Fruit fly (Drosophila melanogaster): ENCODE data around the gene Gr85a.

Gene Gr85a

DNA sequence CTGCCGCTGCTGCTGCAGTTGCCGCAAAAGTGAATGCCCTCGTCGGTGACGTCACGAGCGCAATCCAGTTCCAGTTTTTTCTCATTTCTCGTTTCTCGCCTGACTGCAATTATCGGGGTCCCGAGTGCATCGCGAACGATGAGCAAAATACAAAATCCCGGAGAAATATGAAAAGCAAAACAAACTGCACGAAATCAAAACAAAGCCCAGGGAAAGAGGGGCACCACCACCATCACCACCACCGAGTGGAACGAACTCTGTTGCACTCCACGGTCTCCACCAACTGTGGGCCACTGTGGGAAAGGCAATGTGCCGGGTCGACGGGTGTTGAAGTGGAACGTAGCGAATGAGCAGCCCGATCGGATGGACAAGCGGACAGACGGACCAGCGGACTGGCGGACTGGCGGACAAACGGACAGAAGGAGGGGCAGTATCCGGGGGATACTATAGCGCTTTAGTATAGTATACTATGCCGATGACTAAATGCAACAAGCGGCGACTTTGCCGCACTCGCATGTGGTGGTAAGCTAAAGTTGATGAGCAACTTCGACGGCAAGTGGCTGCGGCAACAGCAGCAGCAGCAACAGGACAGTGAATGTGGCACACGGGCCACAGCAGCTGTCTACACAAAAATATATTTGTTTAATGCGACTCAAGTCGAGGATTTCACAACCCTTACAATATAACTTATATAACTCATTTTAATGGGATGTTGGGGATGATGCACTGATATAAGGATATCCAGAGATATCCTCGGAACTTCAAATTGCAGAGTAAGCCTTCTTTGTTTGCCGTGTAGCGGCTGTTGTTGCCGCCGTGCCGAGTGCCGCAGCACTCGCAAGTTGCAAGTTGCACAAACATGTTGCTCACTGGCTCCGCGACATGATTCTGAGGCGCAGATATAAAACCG lies 35.2 kb downstream of the Gr85a start:
- TF ChIP-seq psq (optimal IDR thresholded peaks at IDR 0.05): no peak
- no peak for TF ChIP-seq Dll (optimal IDR thresholded peaks at IDR 0.05)
- TF ChIP-seq usp (GFP tag; optimal IDR thresholded peaks at IDR 0.05): no peak
- TF ChIP-seq CG8478 (optimal IDR thresholded peaks at IDR 0.05): no peak
- peak; percentile 53 to 98 for TF ChIP-seq EcR (GFP tag; optimal IDR thresholded peaks at IDR 0.05)
- TF ChIP-seq pan (optimal IDR thresholded peaks at IDR 0.05): no peak

DNA sequence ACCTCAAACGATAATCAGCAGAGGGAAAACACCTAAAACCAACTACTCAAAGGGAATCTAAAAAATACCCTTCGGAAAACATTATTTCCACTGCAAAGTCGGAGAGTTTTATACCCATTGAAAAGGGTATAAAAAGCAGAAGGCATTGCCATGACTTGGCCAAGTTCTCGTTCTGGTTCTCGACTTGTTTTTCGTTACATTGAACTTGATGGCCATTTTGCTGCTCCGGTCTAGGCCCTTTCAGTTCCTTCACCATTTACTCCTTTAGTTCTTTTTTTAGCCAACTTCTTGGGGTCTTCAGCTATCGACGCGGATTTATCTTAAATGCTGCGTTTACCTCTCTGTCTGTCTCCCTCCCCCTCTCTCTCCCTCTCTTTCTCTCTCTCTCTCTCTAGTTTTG lies 36.7 kb downstream of the Gr85a start:
- TF ChIP-seq CG8478 (optimal IDR thresholded peaks at IDR 0.05) (no peak), psq (optimal IDR thresholded peaks at IDR 0.05) (no peak), EcR (GFP tag; optimal IDR thresholded peaks at IDR 0.05) (peak in 1 of 2 experiments; percentile 63), Dll (optimal IDR thresholded peaks at IDR 0.05) (no peak), pan (optimal IDR thresholded peaks at IDR 0.05) (no peak), usp (GFP tag; optimal IDR thresholded peaks at IDR 0.05) (no peak)

DNA sequence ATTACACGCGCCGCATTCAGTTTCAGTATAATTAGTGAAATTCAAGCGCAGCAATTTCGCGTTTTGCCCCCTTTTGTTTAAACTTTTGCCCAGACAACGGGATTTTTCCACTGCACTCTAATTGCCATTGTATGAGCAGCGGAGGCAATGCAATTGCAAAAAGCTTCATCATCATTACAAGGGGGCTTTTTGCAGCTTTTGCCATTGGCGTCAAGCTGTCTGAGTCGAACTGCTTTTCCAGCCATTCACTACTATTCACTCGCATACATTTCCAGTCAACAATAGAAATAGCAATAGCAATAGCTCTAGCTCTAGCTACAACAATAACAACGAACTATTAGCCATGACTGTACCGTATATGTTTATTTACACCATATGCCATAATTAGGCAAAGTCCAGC lies 39.4 kb downstream of the Gr85a start:
- TF ChIP-seq usp (GFP tag; optimal IDR thresholded peaks at IDR 0.05) (no peak), EcR (GFP tag; optimal IDR thresholded peaks at IDR 0.05) (no peak), psq (optimal IDR thresholded peaks at IDR 0.05) (no peak), pan (optimal IDR thresholded peaks at IDR 0.05) (no peak), Dll (optimal IDR thresholded peaks at IDR 0.05) (no peak), CG8478 (optimal IDR thresholded peaks at IDR 0.05) (no peak)

DNA sequence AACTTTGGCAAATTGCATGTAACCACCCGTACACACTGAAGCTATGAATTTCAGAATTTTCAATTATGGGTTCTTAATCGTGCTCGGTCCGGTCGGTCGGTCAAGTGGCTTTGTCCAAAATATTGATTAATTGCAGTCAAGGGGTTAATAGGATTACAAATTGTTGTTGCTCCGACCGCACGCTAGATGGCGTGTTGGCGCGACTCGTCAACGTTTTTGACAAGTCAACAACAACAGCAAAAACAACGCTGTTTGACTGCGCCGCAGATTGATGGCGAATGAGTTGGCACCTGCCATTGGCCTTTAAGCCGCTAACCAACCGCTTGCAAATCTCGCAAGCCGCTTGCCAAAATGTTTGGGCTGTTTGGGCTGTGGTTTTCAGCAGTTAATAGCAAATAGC lies 39.9 kb downstream of the Gr85a start:
- no peak for TF ChIP-seq Dll (optimal IDR thresholded peaks at IDR 0.05)
- TF ChIP-seq usp (GFP tag; optimal IDR thresholded peaks at IDR 0.05): no peak
- TF ChIP-seq CG8478 (optimal IDR thresholded peaks at IDR 0.05): no peak
- TF ChIP-seq EcR (GFP tag; optimal IDR thresholded peaks at IDR 0.05): no peak
- TF ChIP-seq psq (optimal IDR thresholded peaks at IDR 0.05): no peak
- no peak for TF ChIP-seq pan (optimal IDR thresholded peaks at IDR 0.05)

DNA sequence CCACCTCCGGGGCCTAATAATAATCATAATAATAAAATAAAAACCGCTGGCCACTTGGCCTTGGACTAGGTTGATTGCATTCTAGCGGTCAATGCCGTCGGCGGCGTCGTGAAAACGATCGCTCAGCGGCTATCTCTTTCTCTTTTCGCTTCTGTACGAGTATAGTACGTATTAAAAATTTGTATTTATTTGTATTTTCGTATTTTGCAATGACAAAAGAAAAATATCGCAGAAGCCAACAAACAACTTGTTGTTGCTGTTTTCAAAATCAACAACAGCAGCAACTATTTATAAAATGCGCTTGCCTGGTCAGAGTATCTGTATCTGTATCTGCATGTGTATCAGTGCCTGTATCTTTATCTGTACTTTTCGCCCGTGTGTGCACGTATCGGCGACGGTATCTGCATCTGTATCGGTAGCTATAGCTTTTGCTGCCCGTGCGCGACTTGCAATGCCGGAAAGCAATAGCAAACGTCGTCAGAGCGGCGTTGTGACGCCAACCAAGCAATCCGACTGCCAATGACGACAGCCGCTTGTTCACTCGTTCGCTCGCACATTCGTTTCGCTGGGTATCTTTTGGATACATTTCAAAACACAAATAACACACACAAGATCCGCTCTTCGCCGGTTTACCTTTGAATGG lies 41.8 kb downstream of the Gr85a start:
- no peak for TF ChIP-seq usp (GFP tag; optimal IDR thresholded peaks at IDR 0.05)
- TF ChIP-seq EcR (GFP tag; optimal IDR thresholded peaks at IDR 0.05): peak; percentile 33 to 54
- no peak for TF ChIP-seq psq (optimal IDR thresholded peaks at IDR 0.05)
- TF ChIP-seq pan (optimal IDR thresholded peaks at IDR 0.05): no peak

DNA sequence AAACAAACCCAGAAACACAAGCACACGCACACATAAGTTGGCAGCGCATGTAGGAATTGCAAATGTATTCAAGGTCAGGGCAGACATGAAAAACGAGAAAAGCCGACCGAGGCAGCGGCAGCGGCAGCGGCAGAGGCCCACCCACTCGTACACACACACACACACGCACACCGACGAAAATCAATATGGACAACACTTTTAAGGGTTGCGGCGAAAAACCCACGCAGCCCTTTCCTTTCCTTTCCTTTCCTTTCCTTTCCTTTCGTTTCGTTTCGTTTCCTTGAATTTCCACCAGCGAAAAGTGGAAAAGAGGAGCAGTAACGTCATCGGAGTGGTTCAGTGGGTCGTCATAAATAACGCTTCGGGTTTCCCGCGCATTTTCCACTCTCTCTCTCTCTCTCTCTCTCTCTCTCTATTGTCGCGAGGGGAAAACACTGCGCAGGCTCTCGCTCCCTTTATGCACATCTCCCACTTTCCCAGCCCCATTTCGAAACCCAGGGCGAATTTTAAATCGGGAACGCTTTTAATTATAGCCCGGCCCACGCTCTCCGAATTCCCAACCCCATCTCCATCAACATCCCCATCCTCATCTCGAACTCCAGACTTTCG lies 43.8 kb downstream of the Gr85a start:
- TF ChIP-seq CG8478 (optimal IDR thresholded peaks at IDR 0.05) (no peak), usp (GFP tag; optimal IDR thresholded peaks at IDR 0.05) (no peak)

DNA sequence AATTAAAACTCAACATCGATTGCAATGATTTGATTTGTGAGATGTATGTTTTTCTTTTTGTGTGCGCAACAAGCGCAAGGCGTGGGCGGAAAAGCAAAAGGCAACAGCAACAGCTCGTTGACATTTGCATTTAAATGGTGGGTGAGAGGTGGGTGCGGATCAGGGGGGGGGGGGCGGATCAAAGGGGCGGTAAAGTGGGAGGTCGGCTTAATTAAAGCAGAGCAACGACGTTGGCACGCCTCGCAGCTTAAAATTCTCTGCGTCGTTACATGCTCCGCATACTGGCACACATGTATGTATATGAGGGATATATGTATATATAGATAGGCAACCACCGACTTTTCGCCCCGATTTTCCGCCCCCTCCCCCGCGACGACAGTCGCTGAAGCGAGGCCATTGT lies 44.9 kb downstream of the Gr85a start:
- TF ChIP-seq usp (GFP tag; optimal IDR thresholded peaks at IDR 0.05) (no peak), psq (optimal IDR thresholded peaks at IDR 0.05) (no peak), EcR (GFP tag; optimal IDR thresholded peaks at IDR 0.05) (no peak), pan (optimal IDR thresholded peaks at IDR 0.05) (no peak), Dll (optimal IDR thresholded peaks at IDR 0.05) (no peak), CG8478 (optimal IDR thresholded peaks at IDR 0.05) (no peak)

DNA sequence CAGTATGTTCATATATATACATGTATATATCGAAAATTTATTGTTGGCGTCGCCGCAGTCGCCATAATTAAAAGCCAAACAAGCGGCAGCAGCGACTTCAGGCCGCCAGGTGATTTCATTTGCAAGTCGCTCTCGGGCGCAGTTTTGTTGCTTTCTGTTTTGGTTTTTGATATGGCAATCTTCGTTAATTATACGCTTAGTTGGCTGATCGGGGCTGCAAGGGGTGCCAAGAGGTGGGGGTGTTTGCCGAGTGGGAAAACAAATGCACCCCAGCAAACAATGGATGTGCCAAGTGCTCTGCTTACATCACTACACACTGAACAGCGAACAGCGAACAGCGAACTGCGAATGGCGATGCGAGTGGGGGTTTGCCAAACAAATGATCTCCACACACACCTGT lies 45.6 kb downstream of the Gr85a start:
- TF ChIP-seq usp (GFP tag; optimal IDR thresholded peaks at IDR 0.05): no peak
- no peak for TF ChIP-seq pan (optimal IDR thresholded peaks at IDR 0.05)
- no peak for TF ChIP-seq Dll (optimal IDR thresholded peaks at IDR 0.05)
- TF ChIP-seq EcR (GFP tag; optimal IDR thresholded peaks at IDR 0.05): no peak
- TF ChIP-seq CG8478 (optimal IDR thresholded peaks at IDR 0.05): no peak
- no peak for TF ChIP-seq psq (optimal IDR thresholded peaks at IDR 0.05)

DNA sequence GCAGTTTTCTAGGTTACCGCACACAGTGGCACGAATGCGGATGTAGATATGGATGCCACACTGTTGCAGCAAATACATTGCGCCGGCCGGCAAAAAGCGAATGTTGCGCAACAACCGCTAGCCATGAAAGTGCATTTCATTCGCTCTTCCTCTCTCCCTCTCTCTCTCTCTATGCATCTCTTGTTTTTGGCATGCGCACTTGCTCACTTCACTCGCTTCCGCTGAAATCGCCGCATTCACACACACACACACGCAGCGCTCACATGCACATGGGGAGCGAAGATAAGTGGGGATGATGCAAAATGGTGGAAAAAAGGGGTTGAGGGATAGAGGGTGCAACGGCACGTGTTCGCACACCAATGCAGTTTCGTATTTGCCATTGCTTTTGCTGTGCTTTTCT lies 46.7 kb downstream of the Gr85a start:
- TF ChIP-seq Dll (optimal IDR thresholded peaks at IDR 0.05): peak; percentile 55
- TF ChIP-seq pan (optimal IDR thresholded peaks at IDR 0.05): no peak

DNA sequence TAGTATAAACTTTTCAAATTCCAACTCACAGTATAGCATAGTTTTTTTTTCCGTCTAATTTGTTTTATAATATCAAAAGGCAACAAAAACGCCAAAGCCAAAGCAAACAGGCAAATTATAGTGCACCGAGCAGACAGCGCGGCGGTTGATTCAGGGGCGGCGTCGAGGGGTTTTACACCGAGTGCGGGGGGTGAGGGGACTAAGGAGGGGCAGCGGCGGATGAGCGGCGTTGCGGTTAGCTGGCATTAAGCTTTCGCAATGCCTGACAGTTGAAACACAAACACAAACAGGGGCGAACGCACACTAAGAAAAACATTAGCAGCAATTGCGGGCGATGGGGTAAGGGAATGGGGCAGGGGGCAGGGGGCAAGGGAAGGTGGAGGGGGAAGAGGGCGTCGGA lies 50.1 kb downstream of the Gr85a start:
- TF ChIP-seq CG8478 (optimal IDR thresholded peaks at IDR 0.05) (no peak), psq (optimal IDR thresholded peaks at IDR 0.05) (no peak), usp (GFP tag; optimal IDR thresholded peaks at IDR 0.05) (no peak), EcR (GFP tag; optimal IDR thresholded peaks at IDR 0.05) (no peak), Dll (optimal IDR thresholded peaks at IDR 0.05) (no peak), pan (optimal IDR thresholded peaks at IDR 0.05) (no peak)

All from whole organism.